Worm (Caenorhabditis elegans): ENCODE measurements around the gene T14G8.3.
A peak's percentile ranks its signal among the peaks of the same experiment; 100 is the strongest.

T14G8.3 gene

ce11 chrX:12912435-12912834 lies 51.4 kb downstream of the T14G8.3 start:
- TF ChIP-seq tbx-2 (tag; optimal IDR thresholded peaks at IDR 0.05) (no peak), zip-5 (tag; optimal IDR thresholded peaks at IDR 0.05) (no peak), ets-4 (tag; optimal IDR thresholded peaks at IDR 0.05) (no peak), npax-4 (tag; optimal IDR thresholded peaks at IDR 0.05) (no peak), K09A11.1 (tag; optimal IDR thresholded peaks at IDR 0.05; ENCODE audit: insufficient read depth) (no peak), eyg-1 (tag; optimal IDR thresholded peaks at IDR 0.05) (no peak), ceh-14 (tag; optimal IDR thresholded peaks at IDR 0.05) (no peak), F13H6.1 (tag; optimal IDR thresholded peaks at IDR 0.05) (no peak), ceh-48 (tag; optimal IDR thresholded peaks at IDR 0.05) (no peak)

ce11 chrX:12913398-12914071 lies 52.5 kb downstream of the T14G8.3 start:
- TF ChIP-seq zip-5 (tag; optimal IDR thresholded peaks at IDR 0.05) (no peak), eyg-1 (tag; optimal IDR thresholded peaks at IDR 0.05) (no peak), F13H6.1 (tag; optimal IDR thresholded peaks at IDR 0.05) (no peak), ceh-6 (GFP tag; optimal IDR thresholded peaks at IDR 0.05) (no peak), pqm-1 (tag; optimal IDR thresholded peaks at IDR 0.05) (no peak), lin-11 (tag; optimal IDR thresholded peaks at IDR 0.05) (no peak), C38D4.7 (GFP tag; optimal IDR thresholded peaks at IDR 0.05) (no peak), pag-3 (tag; optimal IDR thresholded peaks at IDR 0.05; ENCODE audit: borderline replicate concordance) (no peak), dmd-4 (tag; optimal IDR thresholded peaks at IDR 0.05; ENCODE audit: borderline replicate concordance) (no peak), odd-2 (tag; optimal IDR thresholded peaks at IDR 0.05) (no peak), hlh-8 (tag; optimal IDR thresholded peaks at IDR 0.05) (no peak), nhr-232 (tag; optimal IDR thresholded peaks at IDR 0.05) (no peak), ceh-24 (tag; optimal IDR thresholded peaks at IDR 0.05) (no peak), ceh-18 (tag; optimal IDR thresholded peaks at IDR 0.05) (no peak), fax-1 (tag; optimal IDR thresholded peaks at IDR 0.05) (no peak), hlh-15 (tag; optimal IDR thresholded peaks at IDR 0.05) (no peak)

- no peak for TF ChIP-seq ceh-19 (GFP tag; optimal IDR thresholded peaks at IDR 0.05)
- peak; percentile 72 for TF ChIP-seq hlh-30 (tag; optimal IDR thresholded peaks at IDR 0.05; ENCODE audit: insufficient read depth)
Measured at ce11 chrX:12914209-12914608, 53.2 kb downstream of the T14G8.3 start.

- TF ChIP-seq ceh-48 (tag; optimal IDR thresholded peaks at IDR 0.05) = no peak
- TF ChIP-seq ceh-14 (tag; optimal IDR thresholded peaks at IDR 0.05) = no peak
- TF ChIP-seq fkh-6 (tag; optimal IDR thresholded peaks at IDR 0.05) = no peak
- TF ChIP-seq hlh-8 (tag; optimal IDR thresholded peaks at IDR 0.05) = no peak
- no peak for TF ChIP-seq che-1 (tag; optimal IDR thresholded peaks at IDR 0.05)
- no peak for TF ChIP-seq tbx-7 (tag; optimal IDR thresholded peaks at IDR 0.05)
- TF ChIP-seq ttx-3 (tag; optimal IDR thresholded peaks at IDR 0.05) = no peak
- no peak for TF ChIP-seq nfya-1 (tag; optimal IDR thresholded peaks at IDR 0.05)
Measured at ce11 chrX:12915058-12915457, 54.0 kb downstream of the T14G8.3 start.

- no peak for TF ChIP-seq lin-11 (tag; optimal IDR thresholded peaks at IDR 0.05)
- TF ChIP-seq che-1 (tag; optimal IDR thresholded peaks at IDR 0.05) = no peak
- no peak for TF ChIP-seq ceh-30 (tag; optimal IDR thresholded peaks at IDR 0.05)
- TF ChIP-seq dve-1 (tag; optimal IDR thresholded peaks at IDR 0.05) = no peak
- no peak for TF ChIP-seq odd-2 (tag; optimal IDR thresholded peaks at IDR 0.05)
- TF ChIP-seq ttx-3 (tag; optimal IDR thresholded peaks at IDR 0.05) = no peak
- no peak for TF ChIP-seq pqm-1 (tag; optimal IDR thresholded peaks at IDR 0.05)
- TF ChIP-seq nhr-11 (tag; optimal IDR thresholded peaks at IDR 0.05) = no peak
- TF ChIP-seq sox-4 (tag; optimal IDR thresholded peaks at IDR 0.05) = no peak
- TF ChIP-seq ceh-18 (tag; optimal IDR thresholded peaks at IDR 0.05) = no peak
- TF ChIP-seq ceh-34 (tag; optimal IDR thresholded peaks at IDR 0.05) = no peak
Measured at ce11 chrX:12915693-12916092, 54.7 kb downstream of the T14G8.3 start.
